Fruit fly (Drosophila melanogaster) Kc167 (cell line): Measurements from ENCODE around the gene CG42269.

Source experiments
- Myc ChIP-seq: fragments of >200 bp; optimal IDR thresholded peaks from 2 replicates; lab custom pipeline; 2017; ENCODE audit warnings: missing external identifiers
- Sin3A ChIP-seq: fragments of >200 bp; optimal IDR thresholded peaks from 2 replicates; lab custom pipeline; 2018; ENCODE audit warnings: missing external identifiers
- psq ChIP-seq: fragments of >200 bp; optimal IDR thresholded peaks from 2 replicates; lab custom pipeline; 2017; ENCODE audit warnings: missing external identifiers
- ttk ChIP-seq: sonication (Bioruptor generic); optimal IDR thresholded peaks from 2 replicates; lab custom pipeline; 2017; ENCODE audit warnings: missing external identifiers

- TF ChIP-seq Myc (lab: Kevin White, UChicago) (no peak), Sin3A (lab: Kevin White, UChicago) (no peak), psq (lab: Kevin White, UChicago) (no peak), ttk (lab: Kevin White, UChicago) (no peak)
Observed at dm6 chr3L:6050230-6050807, 15.8 kb upstream of the CG42269 start, which contains the start of gene Jon65Aiii.
